Worm (Caenorhabditis elegans) whole organism, early embryonic: Measurements from ENCODE around the gene mrpl-4.

Source experiments
- B0310.2 ChIP-seq: sonication (generic microtip); optimal IDR thresholded peaks from 2 replicates; lab custom pipeline; 2016; ENCODE audit warnings: mild to moderate bottlenecking, missing genetic modification characterization, missing compliant biosample characterization
- F13C5.2 ChIP-seq: sonication (generic microtip); optimal IDR thresholded peaks from 2 replicates; lab custom pipeline; 2017; ENCODE audit warnings: mild to moderate bottlenecking, missing genetic modification characterization, inconsistent platforms, missing compliant biosample characterization
- ama-1 ChIP-seq: fragments of 150-350 bp; optimal IDR thresholded peaks from 2 replicates; lab custom pipeline; 2014
- ceh-13 ChIP-seq: fragments of 200-800 bp; sonication (Bioruptor generic); optimal IDR thresholded peaks from 2 replicates; lab custom pipeline; 2018; ENCODE audit warnings: mild to moderate bottlenecking, missing genetic modification characterization, missing compliant biosample characterization
- ceh-36 ChIP-seq: sonication (generic microtip); optimal IDR thresholded peaks from 2 replicates; lab custom pipeline; 2016; ENCODE audit warnings: missing genetic modification characterization, inconsistent platforms, missing compliant biosample characterization
- flt-1 ChIP-seq: fragments of 200-800 bp; sonication (Bioruptor generic); IDR thresholded peaks from 2 replicates; pipeline ENCODE4 v1.3.6; 2022; ENCODE audit warnings: missing genetic modification characterization, missing compliant biosample characterization
- hmg-4 ChIP-seq: fragments of 200-800 bp; sonication (Bioruptor generic); optimal IDR thresholded peaks from 2 replicates; lab custom pipeline; 2018; ENCODE audit warnings: mild to moderate bottlenecking, missing genetic modification characterization, missing compliant biosample characterization
- hnd-1 ChIP-seq: sonication (generic microtip); optimal IDR thresholded peaks from 2 replicates; lab custom pipeline; 2016; ENCODE audit warnings: missing genetic modification characterization, missing compliant biosample characterization
- scrt-1 ChIP-seq: fragments of 200-800 bp; sonication (Bioruptor generic); IDR thresholded peaks from 2 replicates; pipeline ENCODE4 v1.3.6; 2022; ENCODE audit warnings: missing genetic modification characterization, missing compliant biosample characterization
- sea-1 ChIP-seq: fragments of 200-800 bp; sonication (Bioruptor generic); conservative IDR thresholded peaks from 2 replicates; pipeline ENCODE4 v1.3.6; 2022; ENCODE audit warnings: missing genetic modification characterization, missing compliant biosample characterization
- tbx-11 ChIP-seq: fragments of 200-800 bp; sonication (Bioruptor generic); IDR thresholded peaks from 2 replicates; pipeline ENCODE4 v1.3.6; 2022; ENCODE audit warnings: missing genetic modification characterization, missing compliant biosample characterization
- tbx-37 ChIP-seq: fragments of 200-800 bp; sonication (Bioruptor generic); conservative IDR thresholded peaks from 2 replicates; pipeline ENCODE4 v1.3.6; 2022; ENCODE audit warnings: missing genetic modification reagents, missing genetic modification characterization, missing compliant biosample characterization
- tra-4 ChIP-seq: sonication (generic microtip); optimal IDR thresholded peaks from 2 replicates; lab custom pipeline; 2017; ENCODE audit warnings: missing genetic modification characterization, missing compliant biosample characterization

DNA sequence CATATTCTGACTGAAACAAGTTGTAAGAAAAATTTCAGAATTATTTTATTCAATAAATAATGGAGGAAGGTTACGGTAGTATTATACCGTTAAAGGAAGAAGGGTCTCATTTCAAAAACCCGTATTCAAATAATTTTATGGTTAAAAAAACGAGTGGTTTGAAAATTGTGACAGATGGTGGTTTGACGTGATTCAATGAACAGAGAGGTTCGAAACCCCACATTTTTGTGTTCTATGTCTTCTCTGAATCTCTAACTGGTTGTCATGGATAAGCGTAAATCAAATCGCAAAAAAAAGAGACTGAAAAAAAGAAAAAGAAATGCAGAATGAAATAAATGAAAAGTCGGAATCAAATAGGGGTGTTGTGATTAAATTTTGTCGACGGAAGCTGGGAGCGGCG lies 40.3 kb downstream of the mrpl-4 start, which contains the start of gene ZK994.6:
- TF ChIP-seq ceh-13 (GFP tag; lab: Kevin White, UChicago) = no peak
- no peak for TF ChIP-seq tra-4 (tag; lab: Kevin White, UChicago)
- no peak for TF ChIP-seq tbx-37 (GFP tag; lab: Robert Waterston, UW)
- no peak for TF ChIP-seq ama-1
- no peak for TF ChIP-seq B0310.2 (tag; lab: Kevin White, UChicago)
- no peak for TF ChIP-seq flt-1
- TF ChIP-seq ceh-36 (tag; lab: Kevin White, UChicago) = no peak
- TF ChIP-seq tbx-11 = no peak
- TF ChIP-seq hmg-4 (GFP tag; lab: Kevin White, UChicago) = no peak
- TF ChIP-seq hnd-1 (tag; lab: Kevin White, UChicago) = no peak
- no peak for TF ChIP-seq sea-1 (GFP tag; lab: Robert Waterston, UW)
- no peak for TF ChIP-seq F13C5.2 (tag; lab: Kevin White, UChicago)
- no peak for TF ChIP-seq scrt-1 (GFP tag; lab: Robert Waterston, UW)
